Fruit fly (Drosophila melanogaster) whole organism, embryonic: ENCODE results near the gene NK7.1.
A peak's percentile ranks its signal among the peaks of the same experiment; 100 is the strongest.

Experiments
- Atf3 ChIP-seq: fragments of 200-800 bp; sonication (Bioruptor generic); optimal IDR thresholded peaks from 3 replicates; lab custom pipeline; 2016; ENCODE audit warnings: missing biosample characterization, missing genetic modification characterization
- CG11504 ChIP-seq: fragments of 200-800 bp; sonication (Bioruptor generic); optimal IDR thresholded peaks from 3 replicates; lab custom pipeline; 2019; ENCODE audit warnings: missing biosample characterization, mild to moderate bottlenecking, missing genetic modification characterization, moderate library complexity
- CG12071 ChIP-seq: fragments of 200-800 bp; sonication (Bioruptor generic); optimal IDR thresholded peaks from 3 replicates; lab custom pipeline; 2018; ENCODE audit warnings: missing biosample characterization, mild to moderate bottlenecking, missing genetic modification characterization
- CG14050 ChIP-seq: fragments of 200-800 bp; sonication (Bioruptor generic); IDR thresholded peaks from 3 replicates; pipeline ENCODE4 v1.3.6; 2022; ENCODE audit warnings: missing biosample characterization, missing genetic modification characterization
- CG14860 ChIP-seq: fragments of 200-800 bp; sonication (Bioruptor generic); IDR thresholded peaks from 3 replicates; pipeline ENCODE4 v1.3.6; 2022; ENCODE audit warnings: missing biosample characterization, missing genetic modification characterization; ENCODE audit not compliant: partially characterized antibody
- CG17186 ChIP-seq: fragments of 200-800 bp; sonication (Bioruptor generic); optimal IDR thresholded peaks from 3 replicates; lab custom pipeline; 2017; ENCODE audit warnings: missing biosample characterization, missing genetic modification reagents, missing genetic modification characterization
- CG17385 ChIP-seq: fragments of 200-800 bp; sonication (Bioruptor generic); optimal IDR thresholded peaks from 3 replicates; lab custom pipeline; 2018; ENCODE audit warnings: missing biosample characterization, mild to moderate bottlenecking, missing genetic modification characterization
- CG31388 ChIP-seq: fragments of 200-800 bp; sonication (Bioruptor generic); optimal IDR thresholded peaks from 2 replicates; lab custom pipeline; 2016; ENCODE audit warnings: missing biosample characterization, missing genetic modification characterization
- CG32532 ChIP-seq: fragments of 200-800 bp; sonication (Bioruptor generic); IDR thresholded peaks from 2 replicates; pipeline ENCODE4 v1.3.6; 2022; ENCODE audit warnings: missing biosample characterization, missing genetic modification characterization
- CG4820 ChIP-seq: fragments of 200-800 bp; sonication (Bioruptor generic); optimal IDR thresholded peaks from 3 replicates; lab custom pipeline; 2016; ENCODE audit warnings: missing biosample characterization, missing genetic modification characterization
- CG6813 ChIP-seq: fragments of 200-800 bp; sonication (Bioruptor generic); optimal IDR thresholded peaks from 2 replicates; lab custom pipeline; 2017; ENCODE audit warnings: missing biosample characterization, missing genetic modification characterization, mild to moderate bottlenecking, moderate library complexity, missing genetic modification reagents
- CG8359 ChIP-seq: fragments of 200-800 bp; sonication (Bioruptor generic); optimal IDR thresholded peaks from 2 replicates; lab custom pipeline; 2017; ENCODE audit warnings: missing biosample characterization, mild to moderate bottlenecking, missing genetic modification characterization, borderline replicate concordance
- CG8388 ChIP-seq: fragments of 200-800 bp; sonication (Bioruptor generic); optimal IDR thresholded peaks from 2 replicates; lab custom pipeline; 2019; ENCODE audit warnings: missing biosample characterization, mild to moderate bottlenecking, missing genetic modification characterization, moderate library complexity
- CG9437 ChIP-seq: fragments of 200-800 bp; sonication (Bioruptor generic); optimal IDR thresholded peaks from 2 replicates; lab custom pipeline; 2018; ENCODE audit warnings: missing biosample characterization, mild to moderate bottlenecking, missing genetic modification characterization
- CG9609 ChIP-seq: fragments of 200-800 bp; sonication (Bioruptor generic); optimal IDR thresholded peaks from 3 replicates; lab custom pipeline; 2016; ENCODE audit warnings: missing biosample characterization, missing genetic modification characterization
- CG9932 ChIP-seq: fragments of 200-800 bp; sonication (Bioruptor generic); IDR thresholded peaks from 2 replicates; pipeline ENCODE4 v1.3.6; 2022; ENCODE audit warnings: missing biosample characterization, missing genetic modification characterization
- Doc3 ChIP-seq: fragments of 200-800 bp; sonication (Bioruptor generic); IDR thresholded peaks from 3 replicates; pipeline ENCODE4 v1.3.6; 2022; ENCODE audit warnings: missing biosample characterization, missing genetic modification characterization; ENCODE audit not compliant: partially characterized antibody
- E2f2 ChIP-seq: fragments of 200-800 bp; sonication (Bioruptor generic); IDR thresholded peaks from 2 replicates; pipeline ENCODE4 v1.3.6; 2022; ENCODE audit warnings: missing biosample characterization, missing genetic modification characterization
- Gug ChIP-seq: fragments of 200-800 bp; sonication (Bioruptor generic); IDR thresholded peaks from 4 replicates; pipeline ENCODE4 v1.3.6; 2022; ENCODE audit warnings: missing biosample characterization, missing genetic modification characterization
- Hr3 ChIP-seq: fragments of 200-800 bp; sonication (Bioruptor generic); optimal IDR thresholded peaks from 3 replicates; lab custom pipeline; 2016; ENCODE audit warnings: missing biosample characterization, missing genetic modification characterization
- Kr ChIP-seq: fragments of 200-800 bp; sonication (Bioruptor generic); optimal IDR thresholded peaks from 2 replicates; lab custom pipeline; 2017; ENCODE audit warnings: missing biosample characterization, mild to moderate bottlenecking, missing genetic modification characterization
- MESR4 ChIP-seq: fragments of 200-800 bp; sonication (Bioruptor generic); optimal IDR thresholded peaks from 2 replicates; lab custom pipeline; 2018; ENCODE audit warnings: missing biosample characterization, mild to moderate bottlenecking, missing genetic modification characterization, moderate library complexity
- Med ChIP-seq: fragments of 200-800 bp; sonication (Bioruptor generic); peaks from one replicate; lab custom pipeline; 2016; ENCODE audit warnings: missing biosample characterization, missing genetic modification characterization, mild to moderate bottlenecking, inconsistent platforms, moderate library complexity
- Neu2 ChIP-seq: fragments of 200-800 bp; sonication (Bioruptor generic); optimal IDR thresholded peaks from 3 replicates; lab custom pipeline; 2016; ENCODE audit warnings: missing biosample characterization, missing genetic modification characterization, borderline replicate concordance
- Nf-YC ChIP-seq: fragments of 200-800 bp; optimal IDR thresholded peaks from 3 replicates; lab custom pipeline; 2019; ENCODE audit warnings: missing biosample characterization, mild to moderate bottlenecking, missing genetic modification characterization, moderate library complexity
- PHDP ChIP-seq: fragments of 200-800 bp; sonication (Bioruptor generic); optimal IDR thresholded peaks from 3 replicates; lab custom pipeline; 2018; ENCODE audit warnings: missing biosample characterization, mild to moderate bottlenecking, missing genetic modification characterization, moderate library complexity
- Six4 ChIP-seq: fragments of 200-800 bp; sonication (Bioruptor generic); optimal IDR thresholded peaks from 2 replicates; lab custom pipeline; 2016; ENCODE audit warnings: missing biosample characterization, missing genetic modification characterization
- Sox102F ChIP-seq: fragments of 200-800 bp; sonication (Bioruptor generic); optimal IDR thresholded peaks from 2 replicates; lab custom pipeline; 2018; ENCODE audit warnings: missing biosample characterization, mild to moderate bottlenecking, missing genetic modification characterization, moderate library complexity
- Spps ChIP-seq: fragments of 200-800 bp; sonication (Bioruptor generic); optimal IDR thresholded peaks from 2 replicates; lab custom pipeline; 2018; ENCODE audit warnings: missing biosample characterization, mild to moderate bottlenecking, missing genetic modification characterization
- Ssrp ChIP-seq: fragments of 200-800 bp; sonication (Bioruptor generic); optimal IDR thresholded peaks from 2 replicates; lab custom pipeline; 2018; ENCODE audit warnings: missing biosample characterization, mild to moderate bottlenecking, missing genetic modification characterization, moderate library complexity
- YL-1 ChIP-seq: fragments of 200-800 bp; sonication (Bioruptor generic); optimal IDR thresholded peaks from 3 replicates; lab custom pipeline; 2017; ENCODE audit warnings: missing biosample characterization, mild to moderate bottlenecking, missing genetic modification characterization
- al ChIP-seq: fragments of 200-800 bp; sonication (Bioruptor generic); IDR thresholded peaks from 2 replicates; pipeline ENCODE4 v1.3.6; 2022; ENCODE audit warnings: missing biosample characterization, missing genetic modification characterization
- bab2 ChIP-seq: fragments of 200-800 bp; sonication (Bioruptor generic); optimal IDR thresholded peaks from 2 replicates; lab custom pipeline; 2016; ENCODE audit warnings: missing biosample characterization, missing genetic modification characterization
- chn ChIP-seq: fragments of 200-800 bp; sonication (Bioruptor generic); optimal IDR thresholded peaks from 2 replicates; lab custom pipeline; 2016; ENCODE audit warnings: missing biosample characterization, missing genetic modification characterization
- ci ChIP-seq: fragments of 200-800 bp; sonication (Bioruptor generic); IDR thresholded peaks from 3 replicates; pipeline ENCODE4 v1.3.6; 2022; ENCODE audit warnings: missing biosample characterization, missing genetic modification characterization
- cwo ChIP-seq: fragments of 200-800 bp; sonication (Bioruptor generic); optimal IDR thresholded peaks from 3 replicates; lab custom pipeline; 2017; ENCODE audit warnings: missing biosample characterization, missing genetic modification characterization, mild to moderate bottlenecking, moderate library complexity, missing genetic modification reagents
- fru ChIP-seq: fragments of >200 bp; optimal IDR thresholded peaks from 2 replicates; lab custom pipeline; 2017
- fu2 ChIP-seq: fragments of 200-800 bp; sonication (Bioruptor generic); optimal IDR thresholded peaks from 2 replicates; lab custom pipeline; 2016; ENCODE audit warnings: missing biosample characterization, missing genetic modification characterization
- gem ChIP-seq: fragments of 200-800 bp; sonication (Bioruptor generic); optimal IDR thresholded peaks from 2 replicates; lab custom pipeline; 2019; ENCODE audit warnings: missing biosample characterization, mild to moderate bottlenecking, missing genetic modification characterization, moderate library complexity
- gsb ChIP-seq: fragments of 200-800 bp; sonication (Bioruptor generic); IDR thresholded peaks from 2 replicates; pipeline ENCODE4 v1.3.6; 2022; ENCODE audit warnings: missing biosample characterization, missing genetic modification characterization
- mirr ChIP-seq: fragments of 200-800 bp; sonication (Bioruptor generic); optimal IDR thresholded peaks from 3 replicates; lab custom pipeline; 2018; ENCODE audit warnings: missing biosample characterization, mild to moderate bottlenecking, missing genetic modification characterization
- mld ChIP-seq: fragments of 200-800 bp; sonication (Bioruptor generic); IDR thresholded peaks from 3 replicates; pipeline ENCODE4 v1.3.6; 2022; ENCODE audit warnings: missing biosample characterization, missing genetic modification characterization; ENCODE audit not compliant: partially characterized antibody
- pan ChIP-seq, 4 experiments: fragments of >200 bp in 3 of 4; fragments of 200-800 bp in 1 of 4; sonication (Bioruptor generic) in 1 of 4; optimal IDR thresholded peaks in 3 of 4; IDR thresholded peaks in 1 of 4; 2 replicates each; pipeline versions ENCODE4 v1.3.6 to Lab custom; 2017 to 2022; ENCODE audit warnings: missing biosample characterization in 2 of 4, missing genetic modification characterization in 2 of 4, mixed read lengths in 1 of 4
- ro ChIP-seq: fragments of 200-800 bp; sonication (Bioruptor generic); IDR thresholded peaks from 2 replicates; pipeline ENCODE4 v1.3.6; 2022; ENCODE audit warnings: missing biosample characterization, missing genetic modification characterization
- sob ChIP-seq: fragments of 200-800 bp; sonication (Bioruptor generic); IDR thresholded peaks from 2 replicates; pipeline ENCODE4 v1.3.6; 2022; ENCODE audit warnings: missing biosample characterization, missing genetic modification characterization
- sug ChIP-seq: fragments of 200-800 bp; optimal IDR thresholded peaks from 2 replicates; lab custom pipeline; 2019; ENCODE audit warnings: missing biosample characterization, mild to moderate bottlenecking, missing genetic modification characterization, moderate library complexity
- tin ChIP-seq: fragments of 200-800 bp; sonication (Bioruptor generic); optimal IDR thresholded peaks from 3 replicates; lab custom pipeline; 2016; ENCODE audit warnings: missing biosample characterization, missing genetic modification characterization
- trem ChIP-seq: fragments of 200-800 bp; optimal IDR thresholded peaks from 3 replicates; lab custom pipeline; 2019; ENCODE audit warnings: missing biosample characterization, mild to moderate bottlenecking, missing genetic modification characterization, moderate library complexity
- tx ChIP-seq: fragments of 200-800 bp; sonication (Bioruptor generic); optimal IDR thresholded peaks from 2 replicates; lab custom pipeline; 2016; ENCODE audit warnings: missing biosample characterization, missing genetic modification characterization
- wdn ChIP-seq: fragments of 200-800 bp; sonication (Bioruptor generic); IDR thresholded peaks from 2 replicates; pipeline ENCODE4 v1.3.6; 2022; ENCODE audit warnings: missing biosample characterization, missing genetic modification characterization
- zfh2 ChIP-seq: fragments of 200-800 bp; sonication (Bioruptor generic); optimal IDR thresholded peaks from 2 replicates; lab custom pipeline; 2016; ENCODE audit warnings: missing biosample characterization, missing genetic modification characterization

NK7.1 gene

DNA sequence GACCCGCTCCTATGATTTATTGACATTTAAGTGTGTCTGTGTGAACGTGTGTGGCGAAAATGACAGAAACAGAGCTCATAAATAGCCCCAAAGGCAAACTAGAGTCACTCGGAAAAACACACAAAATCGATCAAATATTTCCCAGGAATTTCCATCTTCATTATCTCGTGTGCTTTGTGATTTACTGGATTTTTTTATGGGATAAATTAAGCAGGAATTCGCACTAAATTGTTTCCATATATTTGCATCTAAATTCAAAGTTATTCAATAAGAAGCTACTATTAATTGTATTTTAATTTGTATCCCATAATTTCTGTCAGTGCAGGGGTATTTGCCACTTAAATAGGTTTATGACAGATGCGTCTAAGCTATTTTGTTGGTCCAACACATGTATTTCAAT, 40.0 kb downstream of the NK7.1 start (continued):
- TF ChIP-seq Six4 (GFP tag; lab: Kevin White, UChicago) (no peak), trem (tag; lab: Kevin White, UChicago) (no peak), sug (tag; lab: Kevin White, UChicago) (no peak), CG4820 (GFP tag; lab: Kevin White, UChicago) (no peak), CG31388 (GFP tag; lab: Kevin White, UChicago) (no peak), CG9609 (no peak), ro (no peak), tin (GFP tag; lab: Kevin White, UChicago) (no peak), Neu2 (GFP tag; lab: Kevin White, UChicago) (no peak), CG17186 (GFP tag; lab: Kevin White, UChicago) (no peak), Hr3 (no peak), pan (optimal IDR thresholded peaks at IDR 0.05; lab: Kevin White, UChicago) (no peak), pan (GFP tag; optimal IDR thresholded peaks at IDR 0.05 in 1 of 2, IDR thresholded peaks at IDR 0.05 in 1 of 2) (peak in 1 of 2 experiments; percentile 56), wdn (GFP tag; lab: Robert Waterston, UW) (no peak), CG14050 (GFP tag; lab: Robert Waterston, UW) (no peak), Med (GFP tag; lab: Kevin White, UChicago) (peak; percentile 73), Doc3 (GFP tag; lab: Robert Waterston, UW) (no peak), mld (GFP tag; lab: Robert Waterston, UW) (no peak), CG17385 (GFP tag; lab: Kevin White, UChicago) (no peak), CG9932 (GFP tag; lab: Robert Waterston, UW) (no peak), YL-1 (no peak), chn (no peak), cwo (GFP tag; lab: Kevin White, UChicago) (peak; percentile 10), al (no peak), Ssrp (tag; lab: Kevin White, UChicago) (peak; percentile 29), MESR4 (GFP tag; lab: Kevin White, UChicago) (no peak), tx (GFP tag; lab: Kevin White, UChicago) (no peak), sob (no peak), Nf-YC (no peak), CG8388 (GFP tag; lab: Kevin White, UChicago) (peak; percentile 13), gsb (GFP tag; lab: Robert Waterston, UW) (no peak), Spps (tag; lab: Kevin White, UChicago) (no peak), bab2 (no peak), zfh2 (GFP tag; lab: Kevin White, UChicago) (no peak), Atf3 (GFP tag; lab: Kevin White, UChicago) (no peak), CG8359 (no peak), CG11504 (peak; percentile 56), CG14860 (no peak), ci (GFP tag; lab: Robert Waterston, UW) (0 out of 3 replicates have a peak, but pooled peaks have one; percentile 47), E2f2 (no peak), CG12071 (no peak), Kr (no peak), PHDP (tag; lab: Kevin White, UChicago) (peak; percentile 35), Sox102F (GFP tag; lab: Kevin White, UChicago) (peak; percentile 40), CG6813 (GFP tag; lab: Kevin White, UChicago) (no peak), fu2 (no peak), gem (tag; lab: Kevin White, UChicago) (peak; percentile 65), CG9437 (GFP tag; lab: Kevin White, UChicago) (peak; percentile 24), mirr (GFP tag; lab: Kevin White, UChicago) (no peak), fru (no peak), CG32532 (GFP tag; lab: Robert Waterston, UW) (no peak), Gug (GFP tag; lab: Robert Waterston, UW) (0 out of 4 replicates have a peak, but pooled peaks have one; percentile 7)
